Worm (Caenorhabditis elegans): ENCODE measurements around the gene spp-27.
A peak's percentile ranks its signal among the peaks of the same experiment; 100 is the strongest.

The spp-27 gene

ce11 chrV:6557035-6557434 lies at the start of gene spp-27:
spp-27 (minus strand) TSS chrV:6557135.
- TF ChIP-seq vab-15 (tag; optimal IDR thresholded peaks at IDR 0.05): no peak
- no peak for TF ChIP-seq mep-1 (tag; optimal IDR thresholded peaks at IDR 0.05)
- no peak for TF ChIP-seq nhr-77 (tag; optimal IDR thresholded peaks at IDR 0.05)
- no peak for TF ChIP-seq pax-3 (tag; optimal IDR thresholded peaks at IDR 0.05)
- no peak for TF ChIP-seq ceh-63 (GFP tag; optimal IDR thresholded peaks at IDR 0.05)
- TF ChIP-seq xbp-1 (tag; optimal IDR thresholded peaks at IDR 0.05): no peak
- no peak for TF ChIP-seq fkh-10 (GFP tag; optimal IDR thresholded peaks at IDR 0.05)
- TF ChIP-seq snpc-4 (tag; optimal IDR thresholded peaks at IDR 0.05): no peak
- no peak for TF ChIP-seq ama-1 (optimal IDR thresholded peaks at IDR 0.05)
- no peak for TF ChIP-seq lsy-2 (tag; optimal IDR thresholded peaks at IDR 0.05)
- no peak for TF ChIP-seq ces-1 (GFP tag; optimal IDR thresholded peaks at IDR 0.05)
- TF ChIP-seq C16A3.4 (tag; optimal IDR thresholded peaks at IDR 0.05): no peak
- TF ChIP-seq tlp-1 (tag; optimal IDR thresholded peaks at IDR 0.05): no peak
- no peak for TF ChIP-seq ceh-88 (GFP tag; IDR thresholded peaks at IDR 0.05)
- TF ChIP-seq pag-3 (tag; optimal IDR thresholded peaks at IDR 0.05; ENCODE audit: borderline replicate concordance, insufficient read depth): no peak
- TF ChIP-seq nhr-19 (GFP tag; conservative IDR thresholded peaks at IDR 0.05): no peak
- TF ChIP-seq swsn-7 (tag; optimal IDR thresholded peaks at IDR 0.05): no peak
- no peak for TF ChIP-seq lin-35 (GFP tag; optimal IDR thresholded peaks at IDR 0.05)
- TF ChIP-seq irx-1 (tag; optimal IDR thresholded peaks at IDR 0.05): no peak

- TF ChIP-seq ama-1 (optimal IDR thresholded peaks at IDR 0.05) (no peak), swsn-7 (tag; optimal IDR thresholded peaks at IDR 0.05) (no peak), elt-3 (tag; optimal IDR thresholded peaks at IDR 0.05) (peak in 2 of 6 experiments; percentile 6 to 22), lin-13 (GFP tag; optimal IDR thresholded peaks at IDR 0.05) (no peak), efl-1 (optimal IDR thresholded peaks at IDR 0.05) (no peak), efl-1 (GFP tag; optimal IDR thresholded peaks at IDR 0.05 in 1 of 2) (peak in 1 of 2 experiments; percentile 88), hlh-4 (tag; optimal IDR thresholded peaks at IDR 0.05) (no peak), skn-1 (tag; optimal IDR thresholded peaks at IDR 0.05) (peak; percentile 32), lsy-2 (tag; optimal IDR thresholded peaks at IDR 0.05) (peak in 1 of 2 experiments; percentile 8)
Observed at ce11 chrV:6606197-6606596, 49.3 kb upstream of the spp-27 start.

ce11 chrV:6605275-6605674 lies 48.3 kb upstream of the spp-27 start, which contains the start of gene ZK1055.7:
ZK1055.7 (minus strand) TSS chrV:6605375.
- TF ChIP-seq rnt-1 (tag; optimal IDR thresholded peaks at IDR 0.05) (no peak), fkh-10 (GFP tag; optimal IDR thresholded peaks at IDR 0.05) (no peak), efl-1 (optimal IDR thresholded peaks at IDR 0.05) (no peak), efl-1 (GFP tag; optimal IDR thresholded peaks at IDR 0.05 in 1 of 2) (peak in 1 of 2 experiments; percentile 50)

ce11 chrV:6602556-6603062 lies 45.7 kb upstream of the spp-27 start, which contains the start of gene ZK1055.6:
ZK1055.6 (minus strand) TSS chrV:6602606.
- TF ChIP-seq hpl-2 (GFP tag; optimal IDR thresholded peaks at IDR 0.05): no peak
- no peak for TF ChIP-seq aha-1 (tag; optimal IDR thresholded peaks at IDR 0.05)
- TF ChIP-seq zip-4 (GFP tag; optimal IDR thresholded peaks at IDR 0.05): no peak
- TF ChIP-seq mdl-1 (tag; optimal IDR thresholded peaks at IDR 0.05): no peak
- TF ChIP-seq tbx-2 (tag; optimal IDR thresholded peaks at IDR 0.05): no peak
- TF ChIP-seq lir-3 (tag; optimal IDR thresholded peaks at IDR 0.05; ENCODE audit: poor library complexity): no peak
- no peak for TF ChIP-seq C34B4.2 (tag; optimal IDR thresholded peaks at IDR 0.05)
- TF ChIP-seq zag-1 (tag; optimal IDR thresholded peaks at IDR 0.05): no peak
- no peak for TF ChIP-seq nhr-71 (tag; optimal IDR thresholded peaks at IDR 0.05)
- TF ChIP-seq nhr-12 (tag; optimal IDR thresholded peaks at IDR 0.05): no peak
- no peak for TF ChIP-seq unc-86 (tag; optimal IDR thresholded peaks at IDR 0.05)
- TF ChIP-seq lin-39 (tag; optimal IDR thresholded peaks at IDR 0.05): no peak
- TF ChIP-seq alr-1 (tag; optimal IDR thresholded peaks at IDR 0.05; ENCODE audit: borderline replicate concordance): no peak
- TF ChIP-seq nhr-47 (tag; optimal IDR thresholded peaks at IDR 0.05): no peak
- no peak for TF ChIP-seq egl-27 (tag; optimal IDR thresholded peaks at IDR 0.05)
- TF ChIP-seq hlh-17 (GFP tag; optimal IDR thresholded peaks at IDR 0.05; ENCODE audit: borderline replicate concordance): no peak
- TF ChIP-seq xbp-1 (tag; optimal IDR thresholded peaks at IDR 0.05): no peak
- TF ChIP-seq snpc-4 (tag; optimal IDR thresholded peaks at IDR 0.05): no peak

Measured in whole organism, L1 larva.